Fruit fly (Drosophila melanogaster) S2 (cell line): ENCODE data around the gene CG6749.

ENCODE experiments used
- CG8478 ChIP-seq: fragments of >200 bp; optimal IDR thresholded peaks from 2 replicates; lab custom pipeline; 2018
- CTCF ChIP-seq, 2 experiments: fragments of >200 bp; optimal IDR thresholded peaks; 2 replicates each; lab custom pipeline; 2018

dm6 chr3L:9775728-9776127, 42.1 kb upstream of the CG6749 start:
- TF ChIP-seq CG8478 (lab: Kevin White, UChicago), result no peak
- no peak for TF ChIP-seq CTCF (optimal IDR thresholded peaks at IDR 0.05; lab: Kevin White, UChicago)
